Fruit fly (Drosophila melanogaster) whole organism, prepupa: ENCODE measurements around the gene mwh.

Experiments
- Blimp-1 ChIP-seq: fragments of 200-800 bp; sonication (Bioruptor generic); optimal IDR thresholded peaks from 3 replicates; lab custom pipeline; 2017; ENCODE audit warnings: missing biosample characterization, missing genetic modification characterization, mild to moderate bottlenecking, moderate library complexity, missing genetic modification reagents
- CG10631 ChIP-seq: fragments of 200-800 bp; sonication (Bioruptor generic); optimal IDR thresholded peaks from 2 replicates; lab custom pipeline; 2016; ENCODE audit warnings: missing biosample characterization, missing genetic modification characterization
- CG10669 ChIP-seq: fragments of 200-800 bp; sonication (Bioruptor generic); optimal IDR thresholded peaks from 3 replicates; lab custom pipeline; 2018; ENCODE audit warnings: missing biosample characterization, mild to moderate bottlenecking, missing genetic modification characterization, moderate library complexity
- CG11294 ChIP-seq: fragments of 200-800 bp; sonication (Bioruptor generic); IDR thresholded peaks from 2 replicates; pipeline ENCODE4 v1.3.6; 2022; ENCODE audit warnings: missing biosample characterization, missing genetic modification characterization
- CG11762 ChIP-seq: fragments of 200-800 bp; sonication (Bioruptor generic); optimal IDR thresholded peaks from 3 replicates; lab custom pipeline; 2016; ENCODE audit warnings: missing biosample characterization, missing genetic modification characterization; ENCODE audit not compliant: insufficient read depth
- CG11902 ChIP-seq: fragments of 200-800 bp; sonication (Bioruptor generic); optimal IDR thresholded peaks from 3 replicates; lab custom pipeline; 2016; ENCODE audit warnings: missing biosample characterization, missing genetic modification characterization
- CG15336 ChIP-seq: fragments of 200-800 bp; sonication (Bioruptor generic); IDR thresholded peaks from 2 replicates; pipeline ENCODE4 v1.3.6; 2022; ENCODE audit warnings: missing biosample characterization, missing genetic modification characterization
- CG16779 ChIP-seq: fragments of 200-800 bp; sonication (Bioruptor generic); optimal IDR thresholded peaks from 3 replicates; lab custom pipeline; 2017; ENCODE audit warnings: missing biosample characterization, mild to moderate bottlenecking, missing genetic modification characterization
- CG3032 ChIP-seq: fragments of 200-800 bp; optimal IDR thresholded peaks from 2 replicates; lab custom pipeline; 2019; ENCODE audit warnings: missing biosample characterization, mild to moderate bottlenecking, missing genetic modification characterization, moderate library complexity
- CG32006 ChIP-seq: fragments of 200-800 bp; sonication (Bioruptor generic); optimal IDR thresholded peaks from 3 replicates; lab custom pipeline; 2017; ENCODE audit warnings: missing biosample characterization, mild to moderate bottlenecking, missing genetic modification characterization
- CG34406 ChIP-seq: fragments of 200-800 bp; sonication (Bioruptor generic); optimal IDR thresholded peaks from 3 replicates; lab custom pipeline; 2016; ENCODE audit warnings: missing biosample characterization, missing genetic modification characterization
- CG3919 ChIP-seq: fragments of 200-800 bp; sonication (Bioruptor generic); optimal IDR thresholded peaks from 3 replicates; lab custom pipeline; 2016; ENCODE audit warnings: missing biosample characterization, missing genetic modification characterization
- CG4318 ChIP-seq: fragments of 200-800 bp; sonication (Bioruptor generic); optimal IDR thresholded peaks from 3 replicates; lab custom pipeline; 2017; ENCODE audit warnings: missing biosample characterization, mild to moderate bottlenecking, missing genetic modification characterization
- CG6163 ChIP-seq: fragments of 200-800 bp; sonication (Bioruptor generic); IDR thresholded peaks from 3 replicates; pipeline ENCODE4 v1.3.6; 2022; ENCODE audit warnings: missing biosample characterization, missing genetic modification characterization
- CG6276 ChIP-seq: fragments of 200-800 bp; sonication (Bioruptor generic); optimal IDR thresholded peaks from 2 replicates; lab custom pipeline; 2017; ENCODE audit warnings: missing biosample characterization, mild to moderate bottlenecking, missing genetic modification characterization
- CG6792 ChIP-seq: fragments of 200-800 bp; sonication (Bioruptor generic); optimal IDR thresholded peaks from 3 replicates; lab custom pipeline; 2016; ENCODE audit warnings: missing biosample characterization, missing genetic modification characterization
- CG6808 ChIP-seq: fragments of 200-800 bp; sonication (Bioruptor generic); optimal IDR thresholded peaks from 3 replicates; lab custom pipeline; 2017; ENCODE audit warnings: missing biosample characterization, missing genetic modification characterization, mild to moderate bottlenecking, moderate library complexity, missing genetic modification reagents
- CG7368 ChIP-seq: fragments of 200-800 bp; sonication (Bioruptor generic); optimal IDR thresholded peaks from 3 replicates; lab custom pipeline; 2016; ENCODE audit warnings: missing biosample characterization, missing genetic modification characterization
- CG8119 ChIP-seq: fragments of 200-800 bp; sonication (Bioruptor generic); IDR thresholded peaks from 3 replicates; pipeline ENCODE4 v1.3.6; 2022; ENCODE audit warnings: missing biosample characterization, missing genetic modification characterization
- CG8319 ChIP-seq: fragments of 200-800 bp; sonication (Bioruptor generic); optimal IDR thresholded peaks from 3 replicates; lab custom pipeline; 2016; ENCODE audit warnings: missing biosample characterization, missing genetic modification characterization
- CG8632 ChIP-seq: fragments of 200-800 bp; sonication (Bioruptor generic); optimal IDR thresholded peaks from 3 replicates; lab custom pipeline; 2016; ENCODE audit warnings: missing biosample characterization, missing genetic modification characterization
- CG9139 ChIP-seq: fragments of 200-800 bp; sonication (Bioruptor generic); optimal IDR thresholded peaks from 3 replicates; lab custom pipeline; 2017; ENCODE audit warnings: missing biosample characterization, mild to moderate bottlenecking, missing genetic modification characterization
- Eip75B ChIP-seq: fragments of 200-800 bp; sonication (Bioruptor generic); optimal IDR thresholded peaks from 3 replicates; lab custom pipeline; 2016; ENCODE audit warnings: missing biosample characterization, missing genetic modification characterization
- Eip78C ChIP-seq: fragments of 200-800 bp; sonication (Bioruptor generic); peaks from one replicate; lab custom pipeline; 2016; ENCODE audit warnings: missing biosample characterization, missing genetic modification characterization
- Eip93F ChIP-seq: fragments of 200-800 bp; sonication (Bioruptor generic); optimal IDR thresholded peaks from 2 replicates; lab custom pipeline; 2016; ENCODE audit warnings: missing biosample characterization, mild to moderate bottlenecking, missing genetic modification characterization
- Ets21C ChIP-seq: fragments of 200-800 bp; sonication (Bioruptor generic); optimal IDR thresholded peaks from 3 replicates; lab custom pipeline; 2016; ENCODE audit warnings: missing biosample characterization, missing genetic modification characterization
- Ets96B ChIP-seq: fragments of 200-800 bp; optimal IDR thresholded peaks from 2 replicates; lab custom pipeline; 2019; ENCODE audit warnings: missing biosample characterization, mild to moderate bottlenecking, missing genetic modification characterization, moderate library complexity
- Gug ChIP-seq: fragments of 200-800 bp; sonication (Bioruptor generic); IDR thresholded peaks from 2 replicates; pipeline ENCODE4 v1.3.6; 2022; ENCODE audit warnings: missing biosample characterization, missing genetic modification characterization
- Hr38 ChIP-seq: sonication (Bioruptor generic); optimal IDR thresholded peaks from 2 replicates; lab custom pipeline; 2016; ENCODE audit warnings: missing biosample characterization, missing genetic modification characterization
- Hr39 ChIP-seq: fragments of 200-800 bp; sonication (Bioruptor generic); optimal IDR thresholded peaks from 2 replicates; lab custom pipeline; 2016; ENCODE audit warnings: missing biosample characterization, missing genetic modification characterization
- Hr4 ChIP-seq: fragments of 200-800 bp; sonication (Bioruptor generic); optimal IDR thresholded peaks from 3 replicates; lab custom pipeline; 2016; ENCODE audit warnings: missing biosample characterization, missing genetic modification characterization
- Lpt ChIP-seq: fragments of 200-800 bp; sonication (Bioruptor generic); optimal IDR thresholded peaks from 3 replicates; lab custom pipeline; 2016; ENCODE audit warnings: missing biosample characterization, missing genetic modification characterization
- Met ChIP-seq: fragments of 200-800 bp; sonication (Bioruptor generic); optimal IDR thresholded peaks from 3 replicates; lab custom pipeline; 2016; ENCODE audit warnings: missing biosample characterization, missing genetic modification characterization
- Smox ChIP-seq: fragments of 200-800 bp; sonication (Bioruptor generic); optimal IDR thresholded peaks from 3 replicates; lab custom pipeline; 2016; ENCODE audit warnings: missing biosample characterization, missing genetic modification characterization
- Sox102F ChIP-seq: fragments of 200-800 bp; sonication (Bioruptor generic); optimal IDR thresholded peaks from 2 replicates; lab custom pipeline; 2016; ENCODE audit warnings: missing biosample characterization, mild to moderate bottlenecking, missing genetic modification characterization
- Sox14 ChIP-seq: fragments of 200-800 bp; sonication (Bioruptor generic); optimal IDR thresholded peaks from 3 replicates; lab custom pipeline; 2016; ENCODE audit warnings: missing biosample characterization, missing genetic modification characterization
- Sox15 ChIP-seq: fragments of 200-800 bp; sonication (Bioruptor generic); optimal IDR thresholded peaks from 3 replicates; lab custom pipeline; 2016; ENCODE audit warnings: missing biosample characterization, missing genetic modification characterization
- achi ChIP-seq: fragments of 200-800 bp; sonication (Bioruptor generic); optimal IDR thresholded peaks from 3 replicates; lab custom pipeline; 2016; ENCODE audit warnings: missing biosample characterization, missing genetic modification characterization
- acj6 ChIP-seq: fragments of 200-800 bp; sonication (Bioruptor generic); optimal IDR thresholded peaks from 3 replicates; lab custom pipeline; 2016; ENCODE audit warnings: missing biosample characterization, missing genetic modification characterization
- cyc ChIP-seq: fragments of 200-800 bp; sonication (Bioruptor generic); optimal IDR thresholded peaks from 3 replicates; lab custom pipeline; 2016; ENCODE audit warnings: missing biosample characterization, missing genetic modification characterization
- dac ChIP-seq: fragments of 200-800 bp; sonication (Bioruptor generic); optimal IDR thresholded peaks from 2 replicates; lab custom pipeline; 2017; ENCODE audit warnings: missing biosample characterization, mild to moderate bottlenecking, missing genetic modification characterization
- dsx ChIP-seq: fragments of 200-800 bp; optimal IDR thresholded peaks from 3 replicates; lab custom pipeline; 2019; ENCODE audit warnings: missing biosample characterization, mild to moderate bottlenecking, missing genetic modification characterization, moderate library complexity; ENCODE audit not compliant: poor library complexity, severe bottlenecking
- eg ChIP-seq: fragments of 200-800 bp; sonication (Bioruptor generic); IDR thresholded peaks from 3 replicates; pipeline ENCODE4 v1.3.6; 2022; ENCODE audit warnings: missing biosample characterization, missing genetic modification characterization
- esn ChIP-seq: fragments of 200-800 bp; sonication (Bioruptor generic); optimal IDR thresholded peaks from 2 replicates; lab custom pipeline; 2016; ENCODE audit warnings: missing biosample characterization, mild to moderate bottlenecking, missing genetic modification characterization, moderate library complexity
- fd59A ChIP-seq: fragments of 200-800 bp; sonication (Bioruptor generic); optimal IDR thresholded peaks from 2 replicates; lab custom pipeline; 2017; ENCODE audit warnings: missing biosample characterization, mild to moderate bottlenecking, missing genetic modification characterization, missing genetic modification reagents
- fd85E ChIP-seq: fragments of 200-800 bp; sonication (Bioruptor generic); optimal IDR thresholded peaks from 3 replicates; lab custom pipeline; 2016; ENCODE audit warnings: missing biosample characterization, missing genetic modification characterization
- fkh ChIP-seq: fragments of 200-800 bp; sonication (Bioruptor generic); optimal IDR thresholded peaks from 3 replicates; lab custom pipeline; 2017; ENCODE audit warnings: missing biosample characterization, mild to moderate bottlenecking, missing genetic modification characterization, moderate library complexity
- pdm3 ChIP-seq: fragments of 200-800 bp; sonication (Bioruptor generic); optimal IDR thresholded peaks from 3 replicates; lab custom pipeline; 2016; ENCODE audit warnings: missing biosample characterization, missing genetic modification characterization
- salr ChIP-seq, 2 experiments: fragments of 200-800 bp; sonication (Bioruptor generic); optimal IDR thresholded peaks; 3 replicates each; lab custom pipeline; 2016 to 2018; ENCODE audit warnings: missing biosample characterization in 2 of 2, missing genetic modification characterization in 2 of 2, mild to moderate bottlenecking in 1 of 2
- spab ChIP-seq: fragments of 200-800 bp; sonication (Bioruptor generic); optimal IDR thresholded peaks from 2 replicates; lab custom pipeline; 2017; ENCODE audit warnings: missing biosample characterization, mild to moderate bottlenecking, missing genetic modification characterization, missing genetic modification reagents
- ss ChIP-seq, 2 experiments: fragments of 200-800 bp; sonication (Bioruptor generic); optimal IDR thresholded peaks; 2 replicates in 1 of 2; 3 replicates in 1 of 2; lab custom pipeline; 2017 to 2018; ENCODE audit warnings: mild to moderate bottlenecking in 2 of 2, missing biosample characterization in 2 of 2, missing genetic modification characterization in 2 of 2, moderate library complexity in 1 of 2
- topi ChIP-seq: fragments of 200-800 bp; sonication (Bioruptor generic); optimal IDR thresholded peaks from 3 replicates; lab custom pipeline; 2016; ENCODE audit warnings: missing biosample characterization, missing genetic modification characterization
- vri ChIP-seq: fragments of 200-800 bp; sonication (Bioruptor generic); optimal IDR thresholded peaks from 3 replicates; lab custom pipeline; 2016; ENCODE audit warnings: missing biosample characterization, mild to moderate bottlenecking, missing genetic modification characterization

The mwh gene

DNA sequence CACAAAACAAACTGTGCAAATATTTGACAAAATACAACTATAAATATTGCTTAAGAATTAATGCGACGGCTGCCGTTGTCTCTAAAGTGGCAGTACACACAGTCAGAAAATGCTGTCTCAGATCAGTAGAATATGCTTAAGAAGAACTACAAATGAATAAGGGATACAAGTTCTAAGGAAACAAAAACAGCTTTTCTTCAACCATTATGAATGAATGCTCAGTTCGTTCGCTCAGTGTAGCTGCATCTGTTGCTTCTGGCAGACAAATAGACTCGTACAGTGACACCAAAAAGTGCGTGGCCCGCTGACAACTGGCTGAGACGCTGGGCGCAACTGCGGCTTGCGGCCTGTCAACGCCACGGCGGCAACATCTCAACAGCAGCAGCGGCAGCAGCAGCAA, 34.8 kb upstream of the mwh start:
- TF ChIP-seq dsx (GFP tag; lab: Kevin White, UChicago) (no peak), Blimp-1 (GFP tag; lab: Kevin White, UChicago) (no peak), CG6163 (peak; percentile 75), Sox102F (GFP tag; lab: Kevin White, UChicago) (no peak), CG6808 (no peak), CG9139 (GFP tag; lab: Kevin White, UChicago) (no peak), CG7368 (GFP tag; lab: Kevin White, UChicago) (no peak), CG11294 (GFP tag; lab: Robert Waterston, UW) (peak; percentile 21; the same call in 1 of the 2 replicates), CG8119 (GFP tag; lab: Robert Waterston, UW) (0 out of 3 replicates have a peak, but pooled peaks have one; percentile 20), CG10669 (GFP tag; lab: Kevin White, UChicago) (no peak), CG11902 (GFP tag; lab: Kevin White, UChicago) (no peak), fkh (no peak), Ets96B (tag; lab: Kevin White, UChicago) (peak; percentile 30), topi (no peak), dac (GFP tag; lab: Kevin White, UChicago) (no peak), acj6 (GFP tag; lab: Kevin White, UChicago) (no peak), Lpt (GFP tag; lab: Kevin White, UChicago) (no peak), cyc (no peak), pdm3 (GFP tag; lab: Kevin White, UChicago) (no peak), CG6276 (no peak), CG11762 (no peak), CG10631 (GFP tag; lab: Kevin White, UChicago) (peak; percentile 42), Met (GFP tag; lab: Kevin White, UChicago) (no peak), Hr39 (GFP tag; lab: Kevin White, UChicago) (no peak), eg (GFP tag; lab: Robert Waterston, UW) (peak; percentile 57), Eip93F (no peak), salr (GFP tag; optimal IDR thresholded peaks at IDR 0.05; lab: Kevin White, UChicago) (no peak), Hr4 (GFP tag; lab: Kevin White, UChicago) (peak; percentile 33), Ets21C (GFP tag; lab: Kevin White, UChicago) (no peak), Sox14 (GFP tag; lab: Kevin White, UChicago) (no peak), spab (GFP tag; lab: Kevin White, UChicago) (no peak), Hr38 (GFP tag; lab: Kevin White, UChicago) (no peak), fd59A (no peak), CG16779 (tag; lab: Kevin White, UChicago) (peak; percentile 19), Gug (GFP tag; lab: Robert Waterston, UW) (peak; percentile 28), CG4318 (no peak), CG34406 (GFP tag; lab: Kevin White, UChicago) (no peak), vri (GFP tag; lab: Kevin White, UChicago) (no peak), CG8632 (GFP tag; lab: Kevin White, UChicago) (no peak), CG8319 (no peak), esn (no peak), Eip78C (GFP tag; lab: Kevin White, UChicago) (peak; percentile 31), Eip75B (GFP tag; lab: Kevin White, UChicago) (peak; percentile 46), Smox (no peak), CG15336 (GFP tag; lab: Robert Waterston, UW) (peak; percentile 42; the same call in 1 of the 2 replicates), fd85E (GFP tag; lab: Kevin White, UChicago) (no peak), CG3032 (tag; lab: Kevin White, UChicago) (no peak), CG3919 (GFP tag; lab: Kevin White, UChicago) (no peak), CG32006 (GFP tag; lab: Kevin White, UChicago) (peak; percentile 1), Sox15 (GFP tag; lab: Kevin White, UChicago) (no peak), ss (GFP tag; optimal IDR thresholded peaks at IDR 0.05; lab: Kevin White, UChicago) (no peak), CG6792 (GFP tag; lab: Kevin White, UChicago) (no peak), achi (peak; percentile 18)
